Fruit fly (Drosophila melanogaster) whole organism, embryonic: ENCODE data around the gene Osi2.

Source experiments
- Ada2b ChIP-seq: fragments of 200-800 bp; sonication (Bioruptor generic); IDR thresholded peaks from 2 replicates; pipeline ENCODE4 v1.3.6; 2022; ENCODE audit warnings: missing biosample characterization, missing genetic modification characterization
- CG12299 ChIP-seq: fragments of 200-800 bp; sonication (Bioruptor generic); optimal IDR thresholded peaks from 2 replicates; lab custom pipeline; 2018; ENCODE audit warnings: missing biosample characterization, mild to moderate bottlenecking, missing genetic modification characterization
- CG12769 ChIP-seq: fragments of 200-800 bp; sonication (Bioruptor generic); optimal IDR thresholded peaks from 2 replicates; lab custom pipeline; 2019; ENCODE audit warnings: missing biosample characterization, mild to moderate bottlenecking, missing genetic modification characterization, moderate library complexity
- CG12942 ChIP-seq: fragments of 200-800 bp; sonication (Bioruptor generic); optimal IDR thresholded peaks from 3 replicates; lab custom pipeline; 2016; ENCODE audit warnings: missing biosample characterization, missing genetic modification characterization
- CG14441 ChIP-seq: fragments of 200-800 bp; sonication (Bioruptor generic); IDR thresholded peaks from 2 replicates; pipeline ENCODE4 v1.3.6; 2022; ENCODE audit warnings: missing biosample characterization, missing genetic modification characterization
- CG15514 ChIP-seq: fragments of 200-800 bp; sonication (Bioruptor generic); optimal IDR thresholded peaks from 3 replicates; lab custom pipeline; 2017; ENCODE audit warnings: missing biosample characterization, missing genetic modification characterization, mild to moderate bottlenecking, moderate library complexity, missing genetic modification reagents
- CG16863 ChIP-seq: fragments of 200-800 bp; sonication (Bioruptor generic); optimal IDR thresholded peaks from 3 replicates; lab custom pipeline; 2016; ENCODE audit warnings: missing biosample characterization, missing genetic modification characterization
- CG2712 ChIP-seq: fragments of 200-800 bp; optimal IDR thresholded peaks from 3 replicates; lab custom pipeline; 2019; ENCODE audit warnings: missing biosample characterization, mild to moderate bottlenecking, missing genetic modification characterization, moderate library complexity
- CG30020 ChIP-seq: fragments of 200-800 bp; optimal IDR thresholded peaks from 2 replicates; lab custom pipeline; 2019; ENCODE audit warnings: missing biosample characterization, mild to moderate bottlenecking, missing genetic modification characterization, moderate library complexity
- CG30403 ChIP-seq: fragments of 200-800 bp; sonication (Bioruptor generic); optimal IDR thresholded peaks from 3 replicates; lab custom pipeline; 2016; ENCODE audit warnings: missing biosample characterization, missing genetic modification characterization
- CG32772 ChIP-seq: fragments of 200-800 bp; sonication (Bioruptor generic); IDR thresholded peaks from 2 replicates; pipeline ENCODE4 v1.3.6; 2022; ENCODE audit warnings: missing biosample characterization, missing genetic modification characterization
- CG4404 ChIP-seq: fragments of 200-800 bp; sonication (Bioruptor generic); IDR thresholded peaks from 2 replicates; pipeline ENCODE4 v1.3.6; 2022; ENCODE audit warnings: missing biosample characterization, missing genetic modification characterization
- CG5245 ChIP-seq: fragments of 200-800 bp; sonication (Bioruptor generic); optimal IDR thresholded peaks from 3 replicates; lab custom pipeline; 2016; ENCODE audit warnings: missing biosample characterization, missing genetic modification characterization
- CG6254 ChIP-seq: fragments of 200-800 bp; sonication (Bioruptor generic); optimal IDR thresholded peaks from 3 replicates; lab custom pipeline; 2017; ENCODE audit warnings: mild to moderate bottlenecking, missing biosample characterization, missing genetic modification reagents, missing genetic modification characterization
- CG6272 ChIP-seq: fragments of 200-800 bp; sonication (Bioruptor generic); IDR thresholded peaks from 2 replicates; pipeline ENCODE4 v1.3.6; 2022; ENCODE audit warnings: missing biosample characterization, missing genetic modification characterization
- CG7372 ChIP-seq: fragments of 200-800 bp; sonication (Bioruptor generic); IDR thresholded peaks from 2 replicates; pipeline ENCODE4 v1.3.6; 2022; ENCODE audit warnings: missing biosample characterization, missing genetic modification characterization
- CG8478 ChIP-seq: fragments of >200 bp; optimal IDR thresholded peaks from 2 replicates; lab custom pipeline; 2018
- Dip2 ChIP-seq: fragments of 200-800 bp; sonication (Bioruptor generic); IDR thresholded peaks from 2 replicates; pipeline ENCODE4 v1.3.6; 2022; ENCODE audit warnings: missing biosample characterization, missing genetic modification characterization
- Dp ChIP-seq: fragments of 200-800 bp; sonication (Bioruptor generic); optimal IDR thresholded peaks from 2 replicates; lab custom pipeline; 2018; ENCODE audit warnings: missing biosample characterization, mild to moderate bottlenecking, missing genetic modification characterization, moderate library complexity
- Eip74EF ChIP-seq, 2 experiments: fragments of 200-800 bp in 1 of 2; fragments of >200 bp in 1 of 2; sonication (Bioruptor generic) in 1 of 2; optimal IDR thresholded peaks; 2 replicates each; lab custom pipeline; 2017 to 2019; ENCODE audit warnings: missing biosample characterization in 2 of 2, missing genetic modification characterization in 2 of 2, mild to moderate bottlenecking in 1 of 2, moderate library complexity in 1 of 2
- Fer1 ChIP-seq: fragments of 200-800 bp; sonication (Bioruptor generic); optimal IDR thresholded peaks from 2 replicates; lab custom pipeline; 2017; ENCODE audit warnings: missing biosample characterization, mild to moderate bottlenecking, missing genetic modification characterization
- HmgZ ChIP-seq: fragments of 200-800 bp; sonication (Bioruptor generic); optimal IDR thresholded peaks from 2 replicates; lab custom pipeline; 2018; ENCODE audit warnings: missing biosample characterization, mild to moderate bottlenecking, missing genetic modification characterization
- Hr78 ChIP-seq, 2 experiments: fragments of 200-800 bp in 1 of 2; fragments of >200 bp in 1 of 2; sonication (Bioruptor generic) in 1 of 2; optimal IDR thresholded peaks; 2 replicates each; lab custom pipeline; 2017 to 2019; ENCODE audit warnings: missing biosample characterization in 2 of 2, missing genetic modification characterization in 2 of 2, mild to moderate bottlenecking in 1 of 2, moderate library complexity in 1 of 2
- MBD-R2 ChIP-seq: fragments of 200-800 bp; sonication (Bioruptor generic); IDR thresholded peaks from 2 replicates; pipeline ENCODE4 v1.3.6; 2022; ENCODE audit warnings: missing biosample characterization, missing genetic modification characterization
- Opbp ChIP-seq: fragments of 200-800 bp; sonication (Bioruptor generic); IDR thresholded peaks from 3 replicates; pipeline ENCODE4 v1.3.6; 2022; ENCODE audit warnings: missing biosample characterization, missing genetic modification characterization; ENCODE audit not compliant: partially characterized antibody
- Sin3A ChIP-seq: fragments of >200 bp; optimal IDR thresholded peaks from 2 replicates; lab custom pipeline; 2018
- Sry-β ChIP-seq: fragments of 200-800 bp; sonication (Bioruptor generic); optimal IDR thresholded peaks from 2 replicates; lab custom pipeline; 2018; ENCODE audit warnings: missing biosample characterization, mild to moderate bottlenecking, missing genetic modification characterization, moderate library complexity
- Ssrp ChIP-seq: fragments of 200-800 bp; sonication (Bioruptor generic); optimal IDR thresholded peaks from 2 replicates; lab custom pipeline; 2018; ENCODE audit warnings: missing biosample characterization, mild to moderate bottlenecking, missing genetic modification characterization, moderate library complexity
- Stat92E ChIP-seq, 3 experiments: fragments of >200 bp in 2 of 3; fragments of 200-800 bp in 1 of 3; sonication (Bioruptor generic) in 1 of 3; optimal IDR thresholded peaks; 2 replicates each; lab custom pipeline; 2017 to 2019; ENCODE audit warnings: missing biosample characterization in 3 of 3, missing genetic modification characterization in 3 of 3, mild to moderate bottlenecking in 1 of 3, moderate library complexity in 1 of 3
- Taf1 ChIP-seq: fragments of 200-800 bp; sonication (Bioruptor generic); IDR thresholded peaks from 2 replicates; pipeline ENCODE4 v1.3.6; 2022; ENCODE audit warnings: missing biosample characterization, missing genetic modification characterization
- Xbp1 ChIP-seq: fragments of 200-800 bp; sonication (Bioruptor generic); optimal IDR thresholded peaks from 3 replicates; lab custom pipeline; 2016; ENCODE audit warnings: missing biosample characterization, mild to moderate bottlenecking, missing genetic modification characterization
- bowl ChIP-seq: fragments of 200-800 bp; sonication (Bioruptor generic); IDR thresholded peaks from 2 replicates; pipeline ENCODE4 v1.3.6; 2022; ENCODE audit warnings: missing biosample characterization, missing genetic modification characterization
- dimm ChIP-seq: fragments of 200-800 bp; sonication (Bioruptor generic); IDR thresholded peaks from 2 replicates; pipeline ENCODE4 v1.3.6; 2022; ENCODE audit warnings: missing biosample characterization, missing genetic modification characterization
- dmrt11E ChIP-seq: fragments of 200-800 bp; sonication (Bioruptor generic); optimal IDR thresholded peaks from 3 replicates; lab custom pipeline; 2018; ENCODE audit warnings: missing biosample characterization, mild to moderate bottlenecking, missing genetic modification characterization, moderate library complexity
- fd3F ChIP-seq: fragments of 200-800 bp; sonication (Bioruptor generic); optimal IDR thresholded peaks from 2 replicates; lab custom pipeline; 2018; ENCODE audit warnings: missing biosample characterization, mild to moderate bottlenecking, missing genetic modification characterization, moderate library complexity
- fd64A ChIP-seq: fragments of 200-800 bp; sonication (Bioruptor generic); optimal IDR thresholded peaks from 3 replicates; lab custom pipeline; 2018; ENCODE audit warnings: missing biosample characterization, mild to moderate bottlenecking, missing genetic modification characterization
- gcm ChIP-seq: fragments of 200-800 bp; sonication (Bioruptor generic); optimal IDR thresholded peaks from 2 replicates; lab custom pipeline; 2019; ENCODE audit warnings: missing biosample characterization, mild to moderate bottlenecking, missing genetic modification characterization, moderate library complexity
- gt ChIP-seq: fragments of 200-800 bp; sonication (Bioruptor generic); IDR thresholded peaks from 2 replicates; pipeline ENCODE4 v1.3.6; 2022; ENCODE audit warnings: missing biosample characterization, missing genetic modification characterization
- insv ChIP-seq, 2 experiments: fragments of 200-800 bp; sonication (Bioruptor generic); optimal IDR thresholded peaks; 3 replicates each; lab custom pipeline; 2016 to 2018; ENCODE audit warnings: missing biosample characterization in 2 of 2, missing genetic modification characterization in 2 of 2
- jing ChIP-seq: fragments of 200-800 bp; sonication (Bioruptor generic); optimal IDR thresholded peaks from 2 replicates; lab custom pipeline; 2018; ENCODE audit warnings: missing biosample characterization, mild to moderate bottlenecking, missing genetic modification characterization
- kay ChIP-seq: fragments of 200-800 bp; sonication (Bioruptor generic); optimal IDR thresholded peaks from 2 replicates; lab custom pipeline; 2016; ENCODE audit warnings: missing biosample characterization, missing genetic modification characterization
- mirr ChIP-seq: fragments of 200-800 bp; sonication (Bioruptor generic); optimal IDR thresholded peaks from 3 replicates; lab custom pipeline; 2018; ENCODE audit warnings: missing biosample characterization, mild to moderate bottlenecking, missing genetic modification characterization
- nerfin-2 ChIP-seq: fragments of 200-800 bp; sonication (Bioruptor generic); IDR thresholded peaks from 2 replicates; pipeline ENCODE4 v1.3.6; 2022; ENCODE audit warnings: missing biosample characterization, missing genetic modification characterization; ENCODE audit not compliant: partially characterized antibody
- prd ChIP-seq, 3 experiments: fragments of >200 bp in 2 of 3; fragments of 200-800 bp in 1 of 3; sonication (Bioruptor generic) in 1 of 3; optimal IDR thresholded peaks in 2 of 3; IDR thresholded peaks in 1 of 3; 2 replicates in 2 of 3; 3 replicates in 1 of 3; pipeline versions ENCODE4 v1.3.6 to Lab custom; 2017 to 2022; ENCODE audit warnings: missing biosample characterization in 1 of 3, missing genetic modification characterization in 1 of 3
- ro ChIP-seq: fragments of 200-800 bp; sonication (Bioruptor generic); IDR thresholded peaks from 2 replicates; pipeline ENCODE4 v1.3.6; 2022; ENCODE audit warnings: missing biosample characterization, missing genetic modification characterization
- scrt ChIP-seq: fragments of 200-800 bp; sonication (Bioruptor generic); optimal IDR thresholded peaks from 2 replicates; lab custom pipeline; 2018; ENCODE audit warnings: missing biosample characterization, mild to moderate bottlenecking, missing genetic modification characterization, moderate library complexity
- sens ChIP-seq: fragments of 200-800 bp; sonication (Bioruptor generic); peaks from one replicate; lab custom pipeline; 2016; ENCODE audit warnings: missing biosample characterization, missing genetic modification characterization
- sens-2 ChIP-seq: fragments of 200-800 bp; sonication (Bioruptor generic); IDR thresholded peaks from 2 replicates; pipeline ENCODE4 v1.3.6; 2022; ENCODE audit warnings: missing biosample characterization, missing genetic modification characterization
- trh ChIP-seq: fragments of 200-800 bp; sonication (Bioruptor generic); optimal IDR thresholded peaks from 2 replicates; lab custom pipeline; 2016; ENCODE audit warnings: missing biosample characterization, missing genetic modification characterization
- z ChIP-seq: fragments of 200-800 bp; sonication (Bioruptor generic); IDR thresholded peaks from 3 replicates; pipeline ENCODE4 v1.3.6; 2022; ENCODE audit warnings: missing biosample characterization, missing genetic modification characterization
- zf30C ChIP-seq: fragments of 200-800 bp; sonication (Bioruptor generic); optimal IDR thresholded peaks from 3 replicates; lab custom pipeline; 2018; ENCODE audit warnings: missing biosample characterization, mild to moderate bottlenecking, missing genetic modification characterization

Osi2 gene

dm6 chr3R:6170737-6171136, 38.4 kb upstream of the Osi2 start (continued):
- TF ChIP-seq Dp (GFP tag; lab: Kevin White, UChicago), result peak; percentile 24
- no peak for TF ChIP-seq Ada2b (GFP tag; lab: Robert Waterston, UW)
- TF ChIP-seq Ssrp (tag; lab: Kevin White, UChicago), result no peak
- no peak for TF ChIP-seq insv (GFP tag; optimal IDR thresholded peaks at IDR 0.05; lab: Kevin White, UChicago)
- no peak for TF ChIP-seq z
- TF ChIP-seq CG14441 (GFP tag; lab: Robert Waterston, UW), result 0 out of 2 replicates have a peak, but pooled peaks have one; percentile 8
- TF ChIP-seq nerfin-2 (GFP tag; lab: Robert Waterston, UW), result no peak
- no peak for TF ChIP-seq mirr
- TF ChIP-seq gcm (GFP tag; lab: Kevin White, UChicago), result no peak
- TF ChIP-seq ro, result no peak
- no peak for TF ChIP-seq fd64A (GFP tag; lab: Kevin White, UChicago)
- no peak for TF ChIP-seq CG4404 (GFP tag; lab: Robert Waterston, UW)
- TF ChIP-seq Hr78 (GFP tag; optimal IDR thresholded peaks at IDR 0.05; lab: Kevin White, UChicago), result no peak
- peak; percentile 7 for TF ChIP-seq CG30403
- peak in 1 of 2 experiments; percentile 63 for TF ChIP-seq prd (optimal IDR thresholded peaks at IDR 0.05; lab: Kevin White, UChicago)
- TF ChIP-seq prd (GFP tag; IDR thresholded peaks at IDR 0.05; lab: Robert Waterston, UW), result no peak
- no peak for TF ChIP-seq bowl (GFP tag; lab: Robert Waterston, UW)
- TF ChIP-seq kay (GFP tag; lab: Kevin White, UChicago), result no peak
- TF ChIP-seq CG5245 (GFP tag; lab: Kevin White, UChicago), result no peak
- peak; percentile 84 for TF ChIP-seq CG8478 (lab: Kevin White, UChicago)
- no peak for TF ChIP-seq fd3F (GFP tag; lab: Kevin White, UChicago)
- no peak for TF ChIP-seq trh (GFP tag; lab: Kevin White, UChicago)
- no peak for TF ChIP-seq dimm
- TF ChIP-seq Opbp (GFP tag; lab: Robert Waterston, UW), result peak; percentile 61; the same call in 1 of the 3 replicates
- no peak for TF ChIP-seq CG7372 (GFP tag; lab: Robert Waterston, UW)
- TF ChIP-seq CG15514, result no peak
- TF ChIP-seq CG12299 (tag; lab: Kevin White, UChicago), result no peak
- no peak for TF ChIP-seq Stat92E (GFP tag; optimal IDR thresholded peaks at IDR 0.05; lab: Kevin White, UChicago)
- TF ChIP-seq Dip2, result peak; percentile 53
- no peak for TF ChIP-seq Taf1 (GFP tag; lab: Robert Waterston, UW)
- TF ChIP-seq Fer1, result no peak
- no peak for TF ChIP-seq CG30020 (tag; lab: Kevin White, UChicago)
- TF ChIP-seq CG6254 (GFP tag; lab: Kevin White, UChicago), result no peak
- TF ChIP-seq Xbp1 (GFP tag; lab: Kevin White, UChicago), result peak; percentile 50
- peak; percentile 36 for TF ChIP-seq CG2712
- TF ChIP-seq sens, result peak; percentile 49
- TF ChIP-seq Eip74EF (GFP tag; optimal IDR thresholded peaks at IDR 0.05; lab: Kevin White, UChicago), result no peak
- no peak for TF ChIP-seq CG16863
- no peak for TF ChIP-seq CG12769 (tag; lab: Kevin White, UChicago)
- no peak for TF ChIP-seq scrt
- TF ChIP-seq CG32772, result no peak
- no peak; the same call in 1 of the 2 replicates for TF ChIP-seq MBD-R2 (GFP tag; lab: Robert Waterston, UW)
- TF ChIP-seq Sin3A (lab: Kevin White, UChicago), result no peak
- TF ChIP-seq CG6272 (GFP tag; lab: Robert Waterston, UW), result no peak; the same call in 1 of the 2 replicates
- TF ChIP-seq HmgZ (tag; lab: Kevin White, UChicago), result peak; percentile 73
- no peak for TF ChIP-seq CG12942 (GFP tag; lab: Kevin White, UChicago)
- TF ChIP-seq zf30C (GFP tag; lab: Kevin White, UChicago), result no peak
- TF ChIP-seq gt (GFP tag; lab: Robert Waterston, UW), result no peak
- TF ChIP-seq Sry-β, result no peak
- TF ChIP-seq dmrt11E, result no peak
- no peak for TF ChIP-seq sens-2
- no peak for TF ChIP-seq jing
